Fruit fly (Drosophila melanogaster) whole organism, wandering third instar larva: ENCODE measurements around the gene Snoo.
A peak's percentile ranks its signal among the peaks of the same experiment; 100 is the strongest.

Experiments used
- Abd-B ChIP-seq: fragments of >200 bp; optimal IDR thresholded peaks from 2 replicates; lab custom pipeline; 2017; ENCODE audit warnings: missing biosample characterization, missing genetic modification characterization
- CG9705 ChIP-seq: fragments of 200-800 bp; sonication (Bioruptor generic); optimal IDR thresholded peaks from 2 replicates; lab custom pipeline; 2018; ENCODE audit warnings: missing biosample characterization, mild to moderate bottlenecking, missing genetic modification characterization
- CrebA ChIP-seq: fragments of 200-800 bp; sonication (Bioruptor generic); optimal IDR thresholded peaks from 2 replicates; lab custom pipeline; 2016; ENCODE audit warnings: missing biosample characterization, mild to moderate bottlenecking, missing genetic modification characterization, borderline replicate concordance
- Dif ChIP-seq: fragments of 200-275, 200-300 bp; sonication (Bioruptor generic); optimal IDR thresholded peaks from 2 replicates; lab custom pipeline; 2018; ENCODE audit warnings: missing biosample characterization, missing genetic modification characterization; ENCODE audit not compliant: partially characterized antibody
- HLH106 ChIP-seq: fragments of 200-800 bp; optimal IDR thresholded peaks from 3 replicates; lab custom pipeline; 2019; ENCODE audit warnings: missing biosample characterization, mild to moderate bottlenecking, missing genetic modification characterization, moderate library complexity
- Hnf4 ChIP-seq: fragments of 200-800 bp; sonication (Bioruptor generic); optimal IDR thresholded peaks from 2 replicates; lab custom pipeline; 2016; ENCODE audit warnings: missing biosample characterization, mild to moderate bottlenecking, missing genetic modification characterization
- Hr83 ChIP-seq: fragments of 200-300 bp; sonication (Bioruptor generic); optimal IDR thresholded peaks from 2 replicates; lab custom pipeline; 2016; ENCODE audit warnings: missing biosample characterization, mild to moderate bottlenecking, missing genetic modification characterization, moderate library complexity; ENCODE audit not compliant: poor library complexity, severe bottlenecking
- Jra ChIP-seq: sonication (Bioruptor generic); optimal IDR thresholded peaks from 2 replicates; lab custom pipeline; 2016; ENCODE audit warnings: missing biosample characterization, missing genetic modification characterization
- OdsH ChIP-seq: fragments of 200-800 bp; sonication (Bioruptor generic); optimal IDR thresholded peaks from 2 replicates; lab custom pipeline; 2016; ENCODE audit warnings: missing biosample characterization, mild to moderate bottlenecking, missing genetic modification characterization
- brk ChIP-seq: fragments of 200-800 bp; sonication (Bioruptor generic); optimal IDR thresholded peaks from 2 replicates; lab custom pipeline; 2016; ENCODE audit warnings: missing biosample characterization, mild to moderate bottlenecking, missing genetic modification characterization
- h ChIP-seq: fragments of 200-800 bp; sonication (Bioruptor generic); optimal IDR thresholded peaks from 3 replicates; lab custom pipeline; 2016; ENCODE audit warnings: missing biosample characterization, mild to moderate bottlenecking, missing genetic modification characterization
- sage ChIP-seq: fragments of 200-800 bp; sonication (Bioruptor generic); optimal IDR thresholded peaks from 2 replicates; lab custom pipeline; 2016; ENCODE audit warnings: missing biosample characterization, mild to moderate bottlenecking, missing genetic modification characterization

dm6 chr2L:7911209-7911859 lies 72.7 kb downstream of the Snoo start:
- no peak for TF ChIP-seq sage (GFP tag; lab: Kevin White, UChicago)
- no peak for TF ChIP-seq CG9705 (GFP tag; lab: Kevin White, UChicago)
- TF ChIP-seq CrebA (GFP tag; lab: Kevin White, UChicago), result no peak
- TF ChIP-seq Jra (GFP tag; lab: Kevin White, UChicago), result no peak
- peak; percentile 14 for TF ChIP-seq HLH106 (tag; lab: Kevin White, UChicago)
- TF ChIP-seq Abd-B (GFP tag; lab: Kevin White, UChicago), result no peak
- TF ChIP-seq Hr83 (GFP tag; lab: Kevin White, UChicago), result peak; percentile 39
- TF ChIP-seq h (GFP tag; lab: Kevin White, UChicago), result peak; percentile 18
- TF ChIP-seq OdsH (GFP tag; lab: Kevin White, UChicago), result peak; percentile 6
- TF ChIP-seq brk, result no peak
- no peak for TF ChIP-seq Hnf4 (GFP tag; lab: Kevin White, UChicago)
- TF ChIP-seq Dif (GFP tag; lab: Kevin White, UChicago), result peak; percentile 8
